Fruit fly (Drosophila melanogaster): ENCODE data around the gene mtSSB.

The mtSSB gene

DNA sequence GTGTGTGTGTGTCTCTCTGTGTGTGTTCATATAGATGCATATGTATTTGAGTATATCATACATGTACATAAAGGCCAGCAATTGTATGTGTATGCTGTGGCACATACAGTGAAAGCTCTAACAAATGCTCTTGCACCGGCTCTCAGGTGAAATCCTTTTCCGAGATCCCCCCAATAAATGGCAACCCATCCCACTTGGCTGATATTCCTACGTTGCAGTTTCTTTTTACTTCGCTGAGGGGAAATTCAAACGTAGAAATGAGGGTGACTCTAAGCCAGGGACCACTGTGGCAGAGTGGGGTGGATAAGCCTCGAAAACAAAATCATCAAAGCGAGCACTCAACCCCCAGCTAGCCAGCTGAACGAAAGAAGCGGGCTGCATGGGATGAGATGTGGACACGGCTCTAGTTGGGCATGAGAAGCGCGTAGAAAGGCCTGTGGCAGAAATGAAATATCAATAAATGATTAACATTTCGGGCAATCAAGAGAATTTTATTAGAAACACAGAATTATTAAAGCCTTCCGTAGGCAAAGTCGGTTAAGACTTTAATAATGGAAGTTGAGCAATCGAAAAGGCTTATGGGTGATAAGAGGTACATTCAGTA, 17.4 kb upstream of the mtSSB start (continued):
- peak; percentile 98 for TF ChIP-seq CkIIα-i1 (GFP tag; IDR thresholded peaks at IDR 0.05)
- peak; percentile 100 for TF ChIP-seq pb (GFP tag; optimal IDR thresholded peaks at IDR 0.05)
- TF ChIP-seq CG10274 (GFP tag; optimal IDR thresholded peaks at IDR 0.05), result peak; percentile 95
- TF ChIP-seq gsb (GFP tag; IDR thresholded peaks at IDR 0.05), result peak; percentile 99
- peak; percentile 99 for TF ChIP-seq da (GFP tag; optimal IDR thresholded peaks at IDR 0.05)
- TF ChIP-seq sc (optimal IDR thresholded peaks at IDR 0.05), result no peak
- peak; percentile 98 for TF ChIP-seq sc (GFP tag; optimal IDR thresholded peaks at IDR 0.05)
- peak; percentile 99 for TF ChIP-seq Ravus (GFP tag; IDR thresholded peaks at IDR 0.05)
- peak; percentile 99 for TF ChIP-seq tin (GFP tag; optimal IDR thresholded peaks at IDR 0.05)
- TF ChIP-seq eyg (GFP tag; optimal IDR thresholded peaks at IDR 0.05), result peak; percentile 99
- peak in 1 of 3 experiments; percentile 96 for TF ChIP-seq Stat92E (GFP tag; optimal IDR thresholded peaks at IDR 0.05)
- TF ChIP-seq tll (GFP tag; optimal IDR thresholded peaks at IDR 0.05), result no peak
- TF ChIP-seq Doc2 (GFP tag; IDR thresholded peaks at IDR 0.05), result peak; percentile 98
- TF ChIP-seq fd3F (GFP tag; optimal IDR thresholded peaks at IDR 0.05), result peak; percentile 99
- no peak for TF ChIP-seq pan (optimal IDR thresholded peaks at IDR 0.05)
- peak in 1 of 2 experiments; percentile 100 for TF ChIP-seq pan (GFP tag; optimal IDR thresholded peaks at IDR 0.05 in 1 of 2, IDR thresholded peaks at IDR 0.05 in 1 of 2)
- TF ChIP-seq zf30C (GFP tag; optimal IDR thresholded peaks at IDR 0.05), result no peak
- peak; percentile 100 for TF ChIP-seq otp (GFP tag; IDR thresholded peaks at IDR 0.05)
- peak; percentile 99 for TF ChIP-seq aop (GFP tag; IDR thresholded peaks at IDR 0.05)
- TF ChIP-seq CG9817 (tag; optimal IDR thresholded peaks at IDR 0.05), result peak; percentile 99
- TF ChIP-seq Oli (tag; optimal IDR thresholded peaks at IDR 0.05), result peak; percentile 99
- peak; percentile 89 for TF ChIP-seq bigmax (GFP tag; optimal IDR thresholded peaks at IDR 0.05)
- peak; percentile 99 for TF ChIP-seq repo (GFP tag; optimal IDR thresholded peaks at IDR 0.05)
- peak; percentile 98 for TF ChIP-seq Lhr (GFP tag; optimal IDR thresholded peaks at IDR 0.05)
- TF ChIP-seq so (GFP tag; IDR thresholded peaks at IDR 0.05), result peak; percentile 100
- TF ChIP-seq ATbp (GFP tag; optimal IDR thresholded peaks at IDR 0.05), result peak; percentile 100
- peak; percentile 99 for TF ChIP-seq CG8089 (GFP tag; optimal IDR thresholded peaks at IDR 0.05)
- peak; percentile 95 for TF ChIP-seq CG10431 (GFP tag; optimal IDR thresholded peaks at IDR 0.05)
- peak; percentile 99 for TF ChIP-seq bab2 (GFP tag; optimal IDR thresholded peaks at IDR 0.05)
- peak; percentile 98 for TF ChIP-seq BtbVII (GFP tag; optimal IDR thresholded peaks at IDR 0.05)
- peak; percentile 99 for TF ChIP-seq CG1792 (GFP tag; optimal IDR thresholded peaks at IDR 0.05)
- TF ChIP-seq sens (GFP tag), result peak; percentile 100
- peak; percentile 98 for TF ChIP-seq Meics (GFP tag; optimal IDR thresholded peaks at IDR 0.05)
- peak; percentile 98 for TF ChIP-seq Bteb2 (GFP tag; optimal IDR thresholded peaks at IDR 0.05)
- TF ChIP-seq CG18262 (tag; optimal IDR thresholded peaks at IDR 0.05), result peak; percentile 96
- TF ChIP-seq run (tag; optimal IDR thresholded peaks at IDR 0.05), result peak; percentile 99
- TF ChIP-seq CG8359 (GFP tag; optimal IDR thresholded peaks at IDR 0.05; ENCODE audit: borderline replicate concordance), result peak; percentile 94
- TF ChIP-seq lola (GFP tag; optimal IDR thresholded peaks at IDR 0.05), result peak in 2 of 3 experiments; percentile 37 to 64
- TF ChIP-seq gt (GFP tag; IDR thresholded peaks at IDR 0.05), result peak; percentile 99
- TF ChIP-seq Atf6 (GFP tag; IDR thresholded peaks at IDR 0.05), result peak; percentile 99
- peak; percentile 100 for TF ChIP-seq Ptx1 (GFP tag; IDR thresholded peaks at IDR 0.05)
- TF ChIP-seq CG11723 (GFP tag; optimal IDR thresholded peaks at IDR 0.05), result peak; percentile 97
- peak; percentile 92 for TF ChIP-seq CG8478 (optimal IDR thresholded peaks at IDR 0.05)
- no peak for TF ChIP-seq pita (GFP tag; optimal IDR thresholded peaks at IDR 0.05)
- TF ChIP-seq onecut (GFP tag; IDR thresholded peaks at IDR 0.05), result peak; percentile 99
- TF ChIP-seq Nf-YA (GFP tag; IDR thresholded peaks at IDR 0.05), result peak; percentile 100
- TF ChIP-seq MBD-R2 (GFP tag; IDR thresholded peaks at IDR 0.05), result peak; percentile 99
- peak; percentile 99 for TF ChIP-seq sim (GFP tag; IDR thresholded peaks at IDR 0.05)
- peak; percentile 99 for TF ChIP-seq CG2875 (GFP tag; optimal IDR thresholded peaks at IDR 0.05)
- no peak for TF ChIP-seq nerfin-2 (GFP tag; IDR thresholded peaks at IDR 0.05; ENCODE audit: partially characterized antibody)
- peak; percentile 100 for TF ChIP-seq chm (GFP tag; IDR thresholded peaks at IDR 0.05)

All from whole organism, embryonic.